Worm (Caenorhabditis elegans) whole organism, L3 larva: ENCODE data around the gene smvt-1.

Experiments used
- R02D3.7 ChIP-seq: fragments of 150-350 bp; optimal IDR thresholded peaks from 2 replicates; lab custom pipeline; 2014; ENCODE audit warnings: missing biosample characterization, missing genetic modification characterization
- ceh-16 ChIP-seq: sonication (generic microtip); optimal IDR thresholded peaks from 2 replicates; lab custom pipeline; 2017; ENCODE audit warnings: missing biosample characterization, missing genetic modification characterization
- ceh-28 ChIP-seq: fragments of 150-350 bp; optimal IDR thresholded peaks from 2 replicates; lab custom pipeline; 2014; ENCODE audit warnings: missing biosample characterization, missing genetic modification reagents, missing genetic modification characterization
- ceh-82 ChIP-seq: fragments of 150-350 bp; optimal IDR thresholded peaks from 2 replicates; lab custom pipeline; 2014; ENCODE audit warnings: missing biosample characterization, missing genetic modification characterization
- ceh-9 ChIP-seq: sonication (generic microtip); optimal IDR thresholded peaks from 2 replicates; lab custom pipeline; 2018; ENCODE audit warnings: missing biosample characterization, missing genetic modification characterization
- egl-27 ChIP-seq: sonication (generic microtip); optimal IDR thresholded peaks from 4 replicates; lab custom pipeline; 2017; ENCODE audit warnings: missing biosample characterization, missing genetic modification reagents, missing genetic modification characterization
- egl-5 ChIP-seq: fragments of 150-350 bp; optimal IDR thresholded peaks from 2 replicates; lab custom pipeline; 2017; ENCODE audit warnings: missing biosample characterization, missing genetic modification reagents, missing genetic modification characterization, inconsistent platforms
- elt-1 ChIP-seq: fragments of 150-350 bp; optimal IDR thresholded peaks from 2 replicates; lab custom pipeline; 2014; ENCODE audit warnings: missing biosample characterization, missing genetic modification characterization
- elt-2 ChIP-seq: sonication (generic microtip); optimal IDR thresholded peaks from 2 replicates; lab custom pipeline; 2016; ENCODE audit warnings: missing genetic modification reagents, mild to moderate bottlenecking, missing genetic modification characterization, missing compliant biosample characterization
- eor-1 ChIP-seq, 2 experiments: fragments of 150-350 bp; optimal IDR thresholded peaks; 2 replicates each; lab custom pipeline; 2014 to 2018; ENCODE audit warnings: missing biosample characterization in 2 of 2, missing genetic modification characterization in 2 of 2
- fkh-10 ChIP-seq: sonication (generic microtip); optimal IDR thresholded peaks from 2 replicates; lab custom pipeline; 2017; ENCODE audit warnings: missing biosample characterization, missing genetic modification reagents, missing genetic modification characterization
- fkh-2 ChIP-seq: fragments of 150-350 bp; optimal IDR thresholded peaks from 2 replicates; lab custom pipeline; 2014; ENCODE audit warnings: missing biosample characterization, missing genetic modification reagents, missing genetic modification characterization
- hmg-11 ChIP-seq: sonication (generic microtip); optimal IDR thresholded peaks from 2 replicates; lab custom pipeline; 2016; ENCODE audit warnings: missing genetic modification characterization, missing compliant biosample characterization
- jun-1 ChIP-seq: fragments of 150-350 bp; optimal IDR thresholded peaks from 2 replicates; lab custom pipeline; 2014; ENCODE audit warnings: missing biosample characterization, missing genetic modification reagents, missing genetic modification characterization
- lin-15B ChIP-seq: fragments of 150-350 bp; optimal IDR thresholded peaks from 2 replicates; lab custom pipeline; 2014; ENCODE audit warnings: missing biosample characterization, missing genetic modification characterization
- lin-39 ChIP-seq: fragments of 150-350 bp; optimal IDR thresholded peaks from 2 replicates; lab custom pipeline; 2018; ENCODE audit warnings: missing biosample characterization, missing genetic modification reagents, missing genetic modification characterization
- lsy-12 ChIP-seq: sonication (generic microtip); optimal IDR thresholded peaks from 2 replicates; lab custom pipeline; 2016; ENCODE audit warnings: mild to moderate bottlenecking, missing genetic modification characterization, missing compliant biosample characterization
- mdl-1 ChIP-seq: fragments of 150-350 bp; optimal IDR thresholded peaks from 2 replicates; lab custom pipeline; 2014; ENCODE audit warnings: missing biosample characterization, missing genetic modification characterization
- mml-1 ChIP-seq: fragments of 150-350 bp; sonication (generic microtip); optimal IDR thresholded peaks from 3 replicates; lab custom pipeline; 2014; ENCODE audit warnings: missing biosample characterization, missing genetic modification characterization
- nfya-1 ChIP-seq: sonication (generic microtip); optimal IDR thresholded peaks from 2 replicates; lab custom pipeline; 2017; ENCODE audit warnings: missing genetic modification characterization, mild to moderate bottlenecking, missing compliant biosample characterization, antibody characterized with exemption, moderate library complexity; ENCODE audit not compliant: insufficient read depth
- nhr-11 ChIP-seq: fragments of 150-350 bp; optimal IDR thresholded peaks from 2 replicates; lab custom pipeline; 2014; ENCODE audit warnings: missing biosample characterization, missing genetic modification characterization
- nhr-23 ChIP-seq: fragments of 150-350 bp; optimal IDR thresholded peaks from 2 replicates; lab custom pipeline; 2014; ENCODE audit warnings: missing biosample characterization, missing genetic modification reagents, missing genetic modification characterization
- nhr-237 ChIP-seq: fragments of 150-350 bp; optimal IDR thresholded peaks from 2 replicates; lab custom pipeline; 2014; ENCODE audit warnings: missing biosample characterization, missing genetic modification characterization
- nhr-25 ChIP-seq: sonication (generic microtip); optimal IDR thresholded peaks from 2 replicates; lab custom pipeline; 2017; ENCODE audit warnings: missing biosample characterization, missing genetic modification characterization
- nhr-43 ChIP-seq: sonication (generic microtip); optimal IDR thresholded peaks from 2 replicates; lab custom pipeline; 2016; ENCODE audit warnings: mild to moderate bottlenecking, missing genetic modification characterization, missing compliant biosample characterization; ENCODE audit not compliant: poor library complexity, severe bottlenecking
- nhr-67 ChIP-seq: fragments of 150-350 bp; optimal IDR thresholded peaks from 2 replicates; lab custom pipeline; 2014; ENCODE audit warnings: missing biosample characterization, missing genetic modification characterization
- nhr-76 ChIP-seq: fragments of 150-350 bp; sonication (generic microtip); optimal IDR thresholded peaks from 5 replicates; lab custom pipeline; 2014; ENCODE audit warnings: missing biosample characterization, missing genetic modification characterization
- pha-4 ChIP-seq: fragments of 150-350 bp; optimal IDR thresholded peaks from 2 replicates; lab custom pipeline; 2014; ENCODE audit warnings: missing biosample characterization, missing genetic modification reagents, missing genetic modification characterization
- pqm-1 ChIP-seq: fragments of 150-350 bp; optimal IDR thresholded peaks from 2 replicates; lab custom pipeline; 2017; ENCODE audit warnings: missing biosample characterization, missing genetic modification characterization, inconsistent platforms
- skn-1 ChIP-seq: fragments of 150-350 bp; optimal IDR thresholded peaks from 2 replicates; lab custom pipeline; 2014; ENCODE audit warnings: missing biosample characterization, missing genetic modification characterization
- snpc-4 ChIP-seq: fragments of 150-350 bp; optimal IDR thresholded peaks from 2 replicates; lab custom pipeline; 2014; ENCODE audit warnings: missing biosample characterization, missing genetic modification characterization
- tbx-2 ChIP-seq: sonication (generic microtip); optimal IDR thresholded peaks from 2 replicates; lab custom pipeline; 2016; ENCODE audit warnings: mild to moderate bottlenecking, missing genetic modification characterization, missing compliant biosample characterization
- unc-62 ChIP-seq: fragments of 150-350 bp; sonication (generic microtip); optimal IDR thresholded peaks from 4 replicates; lab custom pipeline; 2014; ENCODE audit warnings: missing biosample characterization, missing genetic modification reagents, missing genetic modification characterization
- ztf-11 ChIP-seq: fragments of 150-350 bp; optimal IDR thresholded peaks from 2 replicates; lab custom pipeline; 2014; ENCODE audit warnings: missing biosample characterization, missing genetic modification characterization
- ztf-4 ChIP-seq: fragments of 150-350 bp; optimal IDR thresholded peaks from 2 replicates; lab custom pipeline; 2014; ENCODE audit warnings: missing biosample characterization, missing genetic modification characterization

Gene smvt-1

ce11 chrX:2536246-2536772 lies 12.5 kb downstream of the smvt-1 start:
- TF ChIP-seq ztf-11 (tag; lab: Kevin White, UChicago): no peak
- peak; percentile 81 for TF ChIP-seq nhr-25 (tag; lab: Kevin White, UChicago)
- TF ChIP-seq elt-1 (tag; lab: Kevin White, UChicago): peak; percentile 36
- peak; percentile 42 for TF ChIP-seq skn-1
- peak; percentile 89 for TF ChIP-seq nfya-1 (tag; lab: Kevin White, UChicago)
- peak; percentile 12 for TF ChIP-seq lsy-12 (tag; lab: Kevin White, UChicago)
- TF ChIP-seq egl-5 (tag; lab: Kevin White, UChicago): peak; percentile 70
- TF ChIP-seq tbx-2: peak; percentile 54
- TF ChIP-seq eor-1 (tag; optimal IDR thresholded peaks at IDR 0.05; lab: Kevin White, UChicago): no peak
- TF ChIP-seq nhr-23 (tag; lab: Kevin White, UChicago): peak; percentile 79
- TF ChIP-seq jun-1: peak; percentile 37
- TF ChIP-seq nhr-67 (tag; lab: Kevin White, UChicago): no peak
- no peak for TF ChIP-seq fkh-2 (tag; lab: Kevin White, UChicago)
- TF ChIP-seq nhr-237 (tag; lab: Kevin White, UChicago): no peak
- peak; percentile 95 for TF ChIP-seq pha-4
- peak; percentile 52 for TF ChIP-seq unc-62
- peak; percentile 73 for TF ChIP-seq nhr-11
- no peak for TF ChIP-seq ceh-9 (tag; lab: Kevin White, UChicago)
- TF ChIP-seq snpc-4 (tag; lab: Kevin White, UChicago): peak; percentile 87
- TF ChIP-seq ceh-28 (tag; lab: Kevin White, UChicago): peak; percentile 71
- no peak for TF ChIP-seq R02D3.7 (tag; lab: Kevin White, UChicago)
- TF ChIP-seq ceh-82 (tag; lab: Kevin White, UChicago): peak; percentile 63
- peak; percentile 66 for TF ChIP-seq hmg-11 (tag; lab: Kevin White, UChicago)
- peak; percentile 29 for TF ChIP-seq lin-15B (tag; lab: Kevin White, UChicago)
- peak; percentile 10 for TF ChIP-seq mdl-1 (tag; lab: Kevin White, UChicago)
- TF ChIP-seq egl-27: peak; percentile 65
- TF ChIP-seq lin-39: peak; percentile 97
- peak; percentile 66 for TF ChIP-seq fkh-10 (GFP tag; lab: Kevin White, UChicago)
- no peak for TF ChIP-seq mml-1 (tag; lab: Kevin White, UChicago)

ce11 chrX:2532357-2532756 lies 16.4 kb downstream of the smvt-1 start, which contains the start of gene tbc-12:
Gene tbc-12, minus strand, starts transcription at chrX:2532457.
- TF ChIP-seq ztf-11 (tag; lab: Kevin White, UChicago): no peak
- TF ChIP-seq skn-1: no peak
- no peak for TF ChIP-seq mml-1 (tag; lab: Kevin White, UChicago)
- no peak for TF ChIP-seq nhr-76
- TF ChIP-seq hmg-11 (tag; lab: Kevin White, UChicago): no peak
- no peak for TF ChIP-seq fkh-2 (tag; lab: Kevin White, UChicago)
- TF ChIP-seq ztf-4 (tag; lab: Kevin White, UChicago): no peak
- TF ChIP-seq nfya-1 (tag; lab: Kevin White, UChicago): no peak
- TF ChIP-seq ceh-16 (tag; lab: Kevin White, UChicago): no peak
- TF ChIP-seq egl-5 (tag; lab: Kevin White, UChicago): no peak
- TF ChIP-seq nhr-25 (tag; lab: Kevin White, UChicago): no peak
- no peak for TF ChIP-seq nhr-43 (tag; lab: Kevin White, UChicago)
- TF ChIP-seq, all 47 proteins: peak for 0

- TF ChIP-seq ceh-28 (tag; lab: Kevin White, UChicago) (no peak), elt-2 (tag; lab: Kevin White, UChicago) (peak; percentile 54), lsy-12 (tag; lab: Kevin White, UChicago) (peak; percentile 0), tbx-2 (no peak), nhr-43 (tag; lab: Kevin White, UChicago) (peak; percentile 55), pqm-1 (tag; lab: Kevin White, UChicago) (peak; percentile 34), unc-62 (no peak), nhr-25 (tag; lab: Kevin White, UChicago) (peak; percentile 26), nhr-11 (no peak), pha-4 (peak; percentile 14), nfya-1 (tag; lab: Kevin White, UChicago) (peak; percentile 16), ceh-9 (tag; lab: Kevin White, UChicago) (no peak), hmg-11 (tag; lab: Kevin White, UChicago) (no peak), eor-1 (tag; optimal IDR thresholded peaks at IDR 0.05; lab: Kevin White, UChicago) (no peak), nhr-67 (tag; lab: Kevin White, UChicago) (no peak)
- TF ChIP-seq, all 47 proteins: peak for 7
Measured at ce11 chrX:2531276-2531675, 17.5 kb downstream of the smvt-1 start.
